Fruit fly (Drosophila melanogaster) whole organism, embryonic: ENCODE results near the gene Gorab.

Experiments
- Atf3 ChIP-seq: fragments of 200-800 bp; sonication (Bioruptor generic); optimal IDR thresholded peaks from 3 replicates; lab custom pipeline; 2016; ENCODE audit warnings: missing biosample characterization, missing genetic modification characterization
- Bgb ChIP-seq: fragments of 200-800 bp; sonication (Bioruptor generic); IDR thresholded peaks from 2 replicates; pipeline ENCODE4 v1.3.6; 2022; ENCODE audit warnings: missing biosample characterization, missing genetic modification characterization; ENCODE audit not compliant: partially characterized antibody
- CG10959 ChIP-seq: fragments of 200-800 bp; sonication (Bioruptor generic); IDR thresholded peaks from 2 replicates; pipeline ENCODE4 v1.3.6; 2022; ENCODE audit warnings: missing biosample characterization, missing genetic modification characterization
- CG11085 ChIP-seq: fragments of 200-800 bp; sonication (Bioruptor generic); IDR thresholded peaks from 2 replicates; pipeline ENCODE4 v1.3.6; 2022; ENCODE audit warnings: missing biosample characterization, missing genetic modification characterization
- CG11247 ChIP-seq: fragments of 200-800 bp; sonication (Bioruptor generic); IDR thresholded peaks from 2 replicates; pipeline ENCODE4 v1.3.6; 2022; ENCODE audit warnings: missing biosample characterization, missing genetic modification characterization
- CG11723 ChIP-seq: fragments of 200-800 bp; sonication (Bioruptor generic); optimal IDR thresholded peaks from 2 replicates; lab custom pipeline; 2017; ENCODE audit warnings: missing biosample characterization, mild to moderate bottlenecking, missing genetic modification characterization
- CG12769 ChIP-seq: fragments of 200-800 bp; sonication (Bioruptor generic); optimal IDR thresholded peaks from 2 replicates; lab custom pipeline; 2019; ENCODE audit warnings: missing biosample characterization, mild to moderate bottlenecking, missing genetic modification characterization, moderate library complexity
- CG14014 ChIP-seq: fragments of 200-800 bp; sonication (Bioruptor generic); IDR thresholded peaks from 2 replicates; pipeline ENCODE4 v1.3.6; 2022; ENCODE audit warnings: missing biosample characterization, missing genetic modification characterization
- CG14710 ChIP-seq: fragments of 200-800 bp; sonication (Bioruptor generic); optimal IDR thresholded peaks from 3 replicates; lab custom pipeline; 2019; ENCODE audit warnings: missing biosample characterization, mild to moderate bottlenecking, missing genetic modification characterization, moderate library complexity
- CG15479 ChIP-seq: fragments of 200-800 bp; sonication (Bioruptor generic); optimal IDR thresholded peaks from 3 replicates; lab custom pipeline; 2019; ENCODE audit warnings: missing biosample characterization, mild to moderate bottlenecking, missing genetic modification characterization, moderate library complexity
- CG1647 ChIP-seq: fragments of 200-800 bp; sonication (Bioruptor generic); optimal IDR thresholded peaks from 3 replicates; lab custom pipeline; 2016; ENCODE audit warnings: missing biosample characterization, missing genetic modification characterization
- CG17328 ChIP-seq: fragments of 200-800 bp; sonication (Bioruptor generic); IDR thresholded peaks from 2 replicates; pipeline ENCODE4 v1.3.6; 2022; ENCODE audit warnings: missing biosample characterization, missing genetic modification characterization
- CG17361 ChIP-seq: fragments of 200-800 bp; sonication (Bioruptor generic); IDR thresholded peaks from 3 replicates; pipeline ENCODE4 v1.3.6; 2022; ENCODE audit warnings: missing biosample characterization, missing genetic modification characterization
- CG2116 ChIP-seq: fragments of 200-800 bp; sonication (Bioruptor generic); optimal IDR thresholded peaks from 3 replicates; lab custom pipeline; 2018; ENCODE audit warnings: missing biosample characterization, mild to moderate bottlenecking, missing genetic modification characterization
- CG2199 ChIP-seq: fragments of 200-800 bp; sonication (Bioruptor generic); IDR thresholded peaks from 3 replicates; pipeline ENCODE4 v1.3.6; 2022; ENCODE audit warnings: missing biosample characterization, missing genetic modification characterization
- CG2202 ChIP-seq: fragments of 200-800 bp; sonication (Bioruptor generic); optimal IDR thresholded peaks from 2 replicates; lab custom pipeline; 2018; ENCODE audit warnings: missing biosample characterization, mild to moderate bottlenecking, missing genetic modification characterization
- CG30431 ChIP-seq: fragments of 200-800 bp; sonication (Bioruptor generic); optimal IDR thresholded peaks from 2 replicates; lab custom pipeline; 2017; ENCODE audit warnings: missing biosample characterization, missing genetic modification characterization
- CG6175 ChIP-seq: fragments of 200-800 bp; sonication (Bioruptor generic); IDR thresholded peaks from 3 replicates; pipeline ENCODE4 v1.3.6; 2022; ENCODE audit warnings: missing biosample characterization, missing genetic modification characterization
- CG8924 ChIP-seq: fragments of 200-800 bp; optimal IDR thresholded peaks from 3 replicates; lab custom pipeline; 2019; ENCODE audit warnings: missing biosample characterization, mild to moderate bottlenecking, missing genetic modification characterization, moderate library complexity
- CG9609 ChIP-seq: fragments of 200-800 bp; sonication (Bioruptor generic); optimal IDR thresholded peaks from 3 replicates; lab custom pipeline; 2016; ENCODE audit warnings: missing biosample characterization, missing genetic modification characterization
- D ChIP-seq, 2 experiments: fragments of 200-800 bp in 1 of 2; fragments of >200 bp in 1 of 2; sonication (Bioruptor generic) in 1 of 2; optimal IDR thresholded peaks; 2 replicates in 1 of 2; 3 replicates in 1 of 2; lab custom pipeline; 2017; ENCODE audit warnings: mild to moderate bottlenecking in 1 of 2, missing biosample characterization in 1 of 2, missing genetic modification characterization in 1 of 2, missing genetic modification reagents in 1 of 2
- Elba2 ChIP-seq: fragments of 200-800 bp; sonication (Bioruptor generic); optimal IDR thresholded peaks from 3 replicates; lab custom pipeline; 2016; ENCODE audit warnings: missing biosample characterization, missing genetic modification characterization
- Mes4 ChIP-seq: fragments of 200-800 bp; sonication (Bioruptor generic); optimal IDR thresholded peaks from 2 replicates; lab custom pipeline; 2016; ENCODE audit warnings: missing biosample characterization, missing genetic modification characterization
- Mrtf ChIP-seq: fragments of 200-800 bp; sonication (Bioruptor generic); IDR thresholded peaks from 3 replicates; pipeline ENCODE4 v1.3.6; 2022; ENCODE audit warnings: missing biosample characterization, missing genetic modification characterization
- Taf1 ChIP-seq: fragments of 200-800 bp; sonication (Bioruptor generic); IDR thresholded peaks from 2 replicates; pipeline ENCODE4 v1.3.6; 2022; ENCODE audit warnings: missing biosample characterization, missing genetic modification characterization
- abd-A ChIP-seq: fragments of 200-800 bp; sonication (Bioruptor generic); optimal IDR thresholded peaks from 3 replicates; lab custom pipeline; 2019; ENCODE audit warnings: missing biosample characterization, mild to moderate bottlenecking, missing genetic modification characterization, moderate library complexity
- ac ChIP-seq: fragments of 200-800 bp; sonication (Bioruptor generic); optimal IDR thresholded peaks from 3 replicates; lab custom pipeline; 2017; ENCODE audit warnings: missing biosample characterization, mild to moderate bottlenecking, missing genetic modification characterization
- al ChIP-seq: fragments of 200-800 bp; sonication (Bioruptor generic); IDR thresholded peaks from 2 replicates; pipeline ENCODE4 v1.3.6; 2022; ENCODE audit warnings: missing biosample characterization, missing genetic modification characterization
- bcd ChIP-seq: fragments of 200-800 bp; sonication (Bioruptor generic); optimal IDR thresholded peaks from 2 replicates; lab custom pipeline; 2017; ENCODE audit warnings: missing biosample characterization, mild to moderate bottlenecking, missing genetic modification characterization
- cad ChIP-seq: fragments of >200 bp; optimal IDR thresholded peaks from 2 replicates; lab custom pipeline; 2017; ENCODE audit warnings: missing biosample characterization, missing genetic modification characterization
- chinmo ChIP-seq: fragments of 200-800 bp; sonication (Bioruptor generic); IDR thresholded peaks from 4 replicates; pipeline ENCODE4 v1.3.6; 2022; ENCODE audit warnings: missing biosample characterization, missing genetic modification characterization; ENCODE audit not compliant: partially characterized antibody
- ci ChIP-seq: fragments of 200-800 bp; sonication (Bioruptor generic); IDR thresholded peaks from 3 replicates; pipeline ENCODE4 v1.3.6; 2022; ENCODE audit warnings: missing biosample characterization, missing genetic modification characterization
- crp ChIP-seq, 2 experiments: fragments of 200-800 bp; sonication (Bioruptor generic); optimal IDR thresholded peaks; 2 replicates in 1 of 2; 3 replicates in 1 of 2; lab custom pipeline; 2017; ENCODE audit warnings: missing biosample characterization in 2 of 2, missing genetic modification characterization in 2 of 2, mild to moderate bottlenecking in 1 of 2, moderate library complexity in 1 of 2
- cwo ChIP-seq: fragments of 200-800 bp; sonication (Bioruptor generic); optimal IDR thresholded peaks from 3 replicates; lab custom pipeline; 2017; ENCODE audit warnings: missing biosample characterization, missing genetic modification characterization, mild to moderate bottlenecking, moderate library complexity, missing genetic modification reagents
- fd102C ChIP-seq: fragments of 200-800 bp; sonication (Bioruptor generic); optimal IDR thresholded peaks from 2 replicates; lab custom pipeline; 2018; ENCODE audit warnings: missing biosample characterization, mild to moderate bottlenecking, missing genetic modification characterization, moderate library complexity
- fd64A ChIP-seq: fragments of 200-800 bp; sonication (Bioruptor generic); optimal IDR thresholded peaks from 3 replicates; lab custom pipeline; 2018; ENCODE audit warnings: missing biosample characterization, mild to moderate bottlenecking, missing genetic modification characterization
- gcm2 ChIP-seq: fragments of 200-800 bp; sonication (Bioruptor generic); optimal IDR thresholded peaks from 2 replicates; lab custom pipeline; 2016; ENCODE audit warnings: missing biosample characterization, missing genetic modification characterization
- insv ChIP-seq, 2 experiments: fragments of 200-800 bp; sonication (Bioruptor generic); optimal IDR thresholded peaks; 3 replicates each; lab custom pipeline; 2016 to 2018; ENCODE audit warnings: missing biosample characterization in 2 of 2, missing genetic modification characterization in 2 of 2
- jumu ChIP-seq: fragments of 200-800 bp; sonication (Bioruptor generic); optimal IDR thresholded peaks from 3 replicates; lab custom pipeline; 2016; ENCODE audit warnings: missing biosample characterization, missing genetic modification characterization
- kni ChIP-seq: fragments of 200-800 bp; sonication (Bioruptor generic); optimal IDR thresholded peaks from 3 replicates; lab custom pipeline; 2017; ENCODE audit warnings: mild to moderate bottlenecking, missing biosample characterization, missing genetic modification reagents, missing genetic modification characterization
- knrl ChIP-seq: fragments of 200-800 bp; sonication (Bioruptor generic); IDR thresholded peaks from 3 replicates; pipeline ENCODE4 v1.3.6; 2022; ENCODE audit warnings: missing biosample characterization, missing genetic modification characterization; ENCODE audit not compliant: partially characterized antibody
- mld ChIP-seq: fragments of 200-800 bp; sonication (Bioruptor generic); IDR thresholded peaks from 3 replicates; pipeline ENCODE4 v1.3.6; 2022; ENCODE audit warnings: missing biosample characterization, missing genetic modification characterization; ENCODE audit not compliant: partially characterized antibody
- nerfin-2 ChIP-seq: fragments of 200-800 bp; sonication (Bioruptor generic); IDR thresholded peaks from 2 replicates; pipeline ENCODE4 v1.3.6; 2022; ENCODE audit warnings: missing biosample characterization, missing genetic modification characterization; ENCODE audit not compliant: partially characterized antibody
- phol ChIP-seq: fragments of 200-800 bp; sonication (Bioruptor generic); optimal IDR thresholded peaks from 3 replicates; lab custom pipeline; 2018; ENCODE audit warnings: missing biosample characterization, mild to moderate bottlenecking, missing genetic modification characterization, moderate library complexity
- pros ChIP-seq: fragments of 200-800 bp; sonication (Bioruptor generic); optimal IDR thresholded peaks from 3 replicates; lab custom pipeline; 2019; ENCODE audit warnings: missing biosample characterization, mild to moderate bottlenecking, missing genetic modification characterization, moderate library complexity
- sd ChIP-seq: fragments of 200-800 bp; sonication (Bioruptor generic); optimal IDR thresholded peaks from 3 replicates; lab custom pipeline; 2018; ENCODE audit warnings: missing biosample characterization, mild to moderate bottlenecking, missing genetic modification characterization, moderate library complexity
- shn ChIP-seq: fragments of 200-800 bp; sonication (Bioruptor generic); optimal IDR thresholded peaks from 3 replicates; lab custom pipeline; 2016; ENCODE audit warnings: missing biosample characterization, missing genetic modification characterization
- sima ChIP-seq: fragments of 200-800 bp; sonication (Bioruptor generic); optimal IDR thresholded peaks from 2 replicates; lab custom pipeline; 2016; ENCODE audit warnings: missing biosample characterization, missing genetic modification characterization
- tll ChIP-seq, 2 experiments: fragments of 200-800 bp in 1 of 2; fragments of >200 bp in 1 of 2; sonication (Bioruptor generic) in 1 of 2; optimal IDR thresholded peaks; 2 replicates each; lab custom pipeline; 2017 to 2019; ENCODE audit warnings: missing biosample characterization in 2 of 2, missing genetic modification characterization in 2 of 2, mild to moderate bottlenecking in 1 of 2, moderate library complexity in 1 of 2
- vvl ChIP-seq: fragments of 200-800 bp; sonication (Bioruptor generic); IDR thresholded peaks from 2 replicates; pipeline ENCODE4 v1.3.6; 2022; ENCODE audit warnings: missing biosample characterization, missing genetic modification characterization

The Gorab gene

dm6 chr3L:17407480-17408093 lies 21.0 kb downstream of the Gorab start:
- no peak for TF ChIP-seq CG14014 (GFP tag; lab: Robert Waterston, UW)
- TF ChIP-seq abd-A = peak; percentile 22
- no peak for TF ChIP-seq CG8924 (tag; lab: Kevin White, UChicago)
- TF ChIP-seq phol (tag; lab: Kevin White, UChicago) = no peak
- TF ChIP-seq knrl (GFP tag; lab: Robert Waterston, UW) = 0 out of 3 replicates have a peak, but pooled peaks have one; percentile 2
- peak; percentile 58 for TF ChIP-seq kni (GFP tag; lab: Kevin White, UChicago)
- peak; percentile 52 for TF ChIP-seq CG15479 (GFP tag; lab: Kevin White, UChicago)
- TF ChIP-seq ci = 0 out of 3 replicates have a peak, but pooled peaks have one; percentile 19
- TF ChIP-seq CG17328 (GFP tag; lab: Robert Waterston, UW) = no peak
- no peak for TF ChIP-seq bcd (GFP tag; lab: Kevin White, UChicago)
- TF ChIP-seq crp (GFP tag; optimal IDR thresholded peaks at IDR 0.05; lab: Kevin White, UChicago) = no peak
- TF ChIP-seq Atf3 = no peak
- no peak for TF ChIP-seq Taf1 (GFP tag; lab: Robert Waterston, UW)
- peak; percentile 69 for TF ChIP-seq D (optimal IDR thresholded peaks at IDR 0.05; lab: Kevin White, UChicago)
- TF ChIP-seq D (GFP tag; optimal IDR thresholded peaks at IDR 0.05; lab: Kevin White, UChicago) = no peak
- TF ChIP-seq fd102C (GFP tag; lab: Kevin White, UChicago) = no peak
- TF ChIP-seq tll (GFP tag; optimal IDR thresholded peaks at IDR 0.05; lab: Kevin White, UChicago) = peak in 1 of 2 experiments; percentile 82
- no peak for TF ChIP-seq CG11723 (GFP tag; lab: Kevin White, UChicago)
- peak; percentile 55 for TF ChIP-seq pros (GFP tag; lab: Kevin White, UChicago)
- TF ChIP-seq Elba2 (GFP tag; lab: Kevin White, UChicago) = peak; percentile 83
- TF ChIP-seq sd (tag; lab: Kevin White, UChicago) = peak; percentile 13
- no peak for TF ChIP-seq CG6175 (GFP tag; lab: Robert Waterston, UW)
- TF ChIP-seq CG10959 (GFP tag; lab: Robert Waterston, UW) = no peak
- TF ChIP-seq ac (GFP tag; lab: Kevin White, UChicago) = peak; percentile 5
- TF ChIP-seq CG11085 (GFP tag; lab: Robert Waterston, UW) = no peak
- TF ChIP-seq Mrtf = no peak
- peak; percentile 93 for TF ChIP-seq cad (GFP tag; lab: Kevin White, UChicago)
- no peak for TF ChIP-seq CG2202
- 0 out of 4 replicates have a peak, but pooled peaks have one; percentile 13 for TF ChIP-seq chinmo (GFP tag; lab: Robert Waterston, UW)
- TF ChIP-seq vvl (GFP tag; lab: Robert Waterston, UW) = 0 out of 2 replicates have a peak, but pooled peaks have one; percentile 2
- no peak for TF ChIP-seq cwo (GFP tag; lab: Kevin White, UChicago)
- no peak for TF ChIP-seq nerfin-2
- no peak for TF ChIP-seq CG2116 (GFP tag; lab: Kevin White, UChicago)
- peak; percentile 60 for TF ChIP-seq CG12769 (tag; lab: Kevin White, UChicago)
- TF ChIP-seq insv (GFP tag; optimal IDR thresholded peaks at IDR 0.05; lab: Kevin White, UChicago) = peak in 1 of 2 experiments; percentile 69
- TF ChIP-seq CG9609 = no peak

DNA sequence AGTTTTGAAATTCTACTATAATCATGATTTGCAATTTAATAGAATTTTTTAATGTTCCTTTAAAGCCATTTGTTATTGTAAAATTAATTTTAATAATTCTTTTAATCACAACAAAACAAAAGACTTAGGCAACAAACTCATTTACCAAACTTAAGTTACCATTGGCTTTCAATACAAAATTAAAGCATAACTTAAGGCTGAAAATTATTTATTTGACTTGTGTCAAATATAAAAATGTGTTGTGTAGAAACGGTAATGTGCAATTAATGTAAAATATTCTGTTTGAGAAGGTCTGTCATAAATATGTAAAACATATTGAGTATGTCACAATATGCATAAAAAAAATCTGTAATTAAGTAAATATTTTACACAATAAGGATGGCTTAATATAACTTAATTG lies 21.6 kb downstream of the Gorab start:
- no peak for TF ChIP-seq jumu (GFP tag; lab: Kevin White, UChicago)
- TF ChIP-seq Mes4 (GFP tag; lab: Kevin White, UChicago) = no peak
- TF ChIP-seq mld (GFP tag; lab: Robert Waterston, UW) = no peak
- TF ChIP-seq al (GFP tag; lab: Robert Waterston, UW) = no peak
- peak; percentile 54; the same call in 1 of the 3 replicates for TF ChIP-seq CG2199 (GFP tag; lab: Robert Waterston, UW)
- TF ChIP-seq CG14710 (tag; lab: Kevin White, UChicago) = no peak
- no peak for TF ChIP-seq sima (GFP tag; lab: Kevin White, UChicago)
- TF ChIP-seq Bgb (GFP tag; lab: Robert Waterston, UW) = peak; percentile 37; the same call in 1 of the 2 replicates
- TF ChIP-seq CG17361 = no peak
- TF ChIP-seq shn (GFP tag; lab: Kevin White, UChicago) = no peak
- no peak for TF ChIP-seq fd64A (GFP tag; lab: Kevin White, UChicago)
- TF ChIP-seq CG1647 (GFP tag; lab: Kevin White, UChicago) = no peak
- peak; percentile 79 for TF ChIP-seq CG11247 (GFP tag; lab: Robert Waterston, UW)
- no peak for TF ChIP-seq gcm2 (GFP tag; lab: Kevin White, UChicago)
- no peak for TF ChIP-seq CG30431
